Fruit fly (Drosophila melanogaster): Measurements from ENCODE around the gene bur.
A peak's percentile ranks its signal among the peaks of the same experiment; 100 is the strongest.

bur gene

dm6 chr2L:21158554-21158953 is 20.9 kb downstream of the bur start, which contains the start of the genes Coq3 and Pld3 (continued):
- TF ChIP-seq peb (GFP tag; IDR thresholded peaks at IDR 0.05) (0 out of 2 replicates have a peak, but pooled peaks have one; percentile 13), Dfd (GFP tag; optimal IDR thresholded peaks at IDR 0.05) (no peak), Hand (GFP tag; optimal IDR thresholded peaks at IDR 0.05) (peak; percentile 48), fd64A (GFP tag; optimal IDR thresholded peaks at IDR 0.05) (peak; percentile 4), Hr51 (GFP tag; optimal IDR thresholded peaks at IDR 0.05) (peak; percentile 69 to 82), tll (GFP tag; optimal IDR thresholded peaks at IDR 0.05) (no peak), schlank (tag; optimal IDR thresholded peaks at IDR 0.05) (peak; percentile 70), BtbVII (GFP tag; optimal IDR thresholded peaks at IDR 0.05) (peak; percentile 80), crc (GFP tag; optimal IDR thresholded peaks at IDR 0.05) (peak; percentile 38), CG12219 (GFP tag; optimal IDR thresholded peaks at IDR 0.05) (peak; percentile 56), HHEX (GFP tag; optimal IDR thresholded peaks at IDR 0.05) (peak; percentile 80), fd102C (GFP tag; optimal IDR thresholded peaks at IDR 0.05) (no peak), HLH3B (GFP tag; IDR thresholded peaks at IDR 0.05) (peak; percentile 72), CHES-1-like (GFP tag; optimal IDR thresholded peaks at IDR 0.05) (peak; percentile 68), emc (GFP tag; optimal IDR thresholded peaks at IDR 0.05) (no peak), CG14050 (GFP tag; IDR thresholded peaks at IDR 0.05) (peak; percentile 63), mam (GFP tag; optimal IDR thresholded peaks at IDR 0.05) (peak; percentile 83), CG13287 (GFP tag; IDR thresholded peaks at IDR 0.05; ENCODE audit: partially characterized antibody) (no peak), grau (tag; optimal IDR thresholded peaks at IDR 0.05) (peak; percentile 83), jigr1 (GFP tag; IDR thresholded peaks at IDR 0.05) (no peak), rib (GFP tag; IDR thresholded peaks at IDR 0.05) (peak; percentile 63), ind (GFP tag; optimal IDR thresholded peaks at IDR 0.05) (peak; percentile 89), bbx (GFP tag; IDR thresholded peaks at IDR 0.05; ENCODE audit: partially characterized antibody) (no peak), fru (optimal IDR thresholded peaks at IDR 0.05) (no peak), luna (GFP tag; optimal IDR thresholded peaks at IDR 0.05) (peak; percentile 31), CG10543 (GFP tag; optimal IDR thresholded peaks at IDR 0.05) (peak; percentile 65), vvl (GFP tag; IDR thresholded peaks at IDR 0.05) (peak; percentile 94), zfh2 (GFP tag; optimal IDR thresholded peaks at IDR 0.05) (peak; percentile 83), CG10366 (GFP tag; IDR thresholded peaks at IDR 0.05) (peak; percentile 69), CG30431 (GFP tag; optimal IDR thresholded peaks at IDR 0.05) (peak; percentile 64), CG13296 (GFP tag; optimal IDR thresholded peaks at IDR 0.05) (peak; percentile 83), dm (GFP tag; optimal IDR thresholded peaks at IDR 0.05) (no peak), chinmo (GFP tag; IDR thresholded peaks at IDR 0.05; ENCODE audit: partially characterized antibody) (no peak), Ets97D (GFP tag; optimal IDR thresholded peaks at IDR 0.05) (peak; percentile 35), crol (GFP tag; IDR thresholded peaks at IDR 0.05) (no peak), H15 (GFP tag; IDR thresholded peaks at IDR 0.05) (peak; percentile 70; the same call in 2 of the 3 replicates), cg (GFP tag; optimal IDR thresholded peaks at IDR 0.05) (no peak), CG34376 (GFP tag; optimal IDR thresholded peaks at IDR 0.05) (peak; percentile 70), dimm (GFP tag; IDR thresholded peaks at IDR 0.05) (no peak), nerfin-1 (tag; optimal IDR thresholded peaks at IDR 0.05) (peak; percentile 67), CG11560 (tag; IDR thresholded peaks at IDR 0.05) (no peak), Fer3 (tag; optimal IDR thresholded peaks at IDR 0.05) (peak; percentile 86), sug (tag; optimal IDR thresholded peaks at IDR 0.05) (peak; percentile 80), Poxn (GFP tag; IDR thresholded peaks at IDR 0.05) (no peak), Dad (GFP tag; optimal IDR thresholded peaks at IDR 0.05) (peak; percentile 15), CG6689 (GFP tag; IDR thresholded peaks at IDR 0.05) (peak; percentile 82), Optix (GFP tag; IDR thresholded peaks at IDR 0.05) (peak; percentile 74; the same call in 2 of the 3 replicates), CG12391 (tag; optimal IDR thresholded peaks at IDR 0.05) (peak; percentile 86), CG6683 (GFP tag; optimal IDR thresholded peaks at IDR 0.05) (peak; percentile 66), Jarid2 (GFP tag; optimal IDR thresholded peaks at IDR 0.05) (no peak), CG12942 (GFP tag; optimal IDR thresholded peaks at IDR 0.05) (peak; percentile 69)

Data from whole organism, embryonic.